Fruit fly (Drosophila melanogaster): Measurements from ENCODE around the gene His4r.

The His4r gene

dm6 chr3R:14631911-14632310 is 6.4 kb downstream of the His4r start:
- peak; percentile 10 for TF ChIP-seq D19A (tag; optimal IDR thresholded peaks at IDR 0.05)
- TF ChIP-seq gce (GFP tag; IDR thresholded peaks at IDR 0.05) = no peak
- TF ChIP-seq lola (GFP tag; optimal IDR thresholded peaks at IDR 0.05) = peak in 1 of 3 experiments; percentile 2
- TF ChIP-seq grau (tag; optimal IDR thresholded peaks at IDR 0.05) = no peak
- TF ChIP-seq CG14710 (tag; optimal IDR thresholded peaks at IDR 0.05) = peak; percentile 7
- peak; percentile 2 for TF ChIP-seq Oli (tag; optimal IDR thresholded peaks at IDR 0.05)
- no peak for TF ChIP-seq CG43689 (GFP tag; IDR thresholded peaks at IDR 0.05)
- no peak for TF ChIP-seq CG3407 (GFP tag; optimal IDR thresholded peaks at IDR 0.05)
- no peak for TF ChIP-seq Ptx1 (GFP tag; IDR thresholded peaks at IDR 0.05)
- no peak for TF ChIP-seq CG33557 (GFP tag; optimal IDR thresholded peaks at IDR 0.05)
- no peak for TF ChIP-seq schlank (tag; optimal IDR thresholded peaks at IDR 0.05)
- no peak for TF ChIP-seq CG1832 (GFP tag; optimal IDR thresholded peaks at IDR 0.05)
- TF ChIP-seq Blimp-1 (GFP tag; optimal IDR thresholded peaks at IDR 0.05) = peak; percentile 17
- no peak for TF ChIP-seq stwl (tag; optimal IDR thresholded peaks at IDR 0.05)
- peak; percentile 75 for TF ChIP-seq sens (GFP tag)
- peak; percentile 4 for TF ChIP-seq Ets65A (GFP tag)
- TF ChIP-seq ken (GFP tag; IDR thresholded peaks at IDR 0.05) = no peak
- TF ChIP-seq CG10979 (tag; optimal IDR thresholded peaks at IDR 0.05) = peak; percentile 20
- peak; percentile 26 for TF ChIP-seq dmrt11E (tag; optimal IDR thresholded peaks at IDR 0.05)
- TF ChIP-seq Med (GFP tag) = peak; percentile 52

dm6 chr3R:14642463-14642862 is 16.9 kb downstream of the His4r start, which contains the start of gene CG7886:
CG7886 (minus strand) TSS chr3R:14642563.
- TF ChIP-seq CG6813 (GFP tag; optimal IDR thresholded peaks at IDR 0.05) = no peak
- no peak for TF ChIP-seq CG33213 (GFP tag; optimal IDR thresholded peaks at IDR 0.05)
- no peak for TF ChIP-seq ind (GFP tag; optimal IDR thresholded peaks at IDR 0.05)
- no peak for TF ChIP-seq CG2889 (GFP tag; IDR thresholded peaks at IDR 0.05)
- TF ChIP-seq MESR4 (GFP tag; optimal IDR thresholded peaks at IDR 0.05) = no peak
- no peak for TF ChIP-seq CG16863 (GFP tag; optimal IDR thresholded peaks at IDR 0.05)

- TF ChIP-seq Doc3 (GFP tag; IDR thresholded peaks at IDR 0.05; ENCODE audit: partially characterized antibody) = no peak
- TF ChIP-seq chm (GFP tag; IDR thresholded peaks at IDR 0.05) = no peak
- TF ChIP-seq GATAe (GFP tag; conservative IDR thresholded peaks at IDR 0.05) = no peak
- no peak for TF ChIP-seq CG1832 (GFP tag; optimal IDR thresholded peaks at IDR 0.05)
- peak; percentile 26 for TF ChIP-seq CG12155 (GFP tag; optimal IDR thresholded peaks at IDR 0.05)
- TF ChIP-seq gsb-n (tag; optimal IDR thresholded peaks at IDR 0.05) = no peak
- TF ChIP-seq CG10543 (GFP tag; optimal IDR thresholded peaks at IDR 0.05) = no peak
- no peak for TF ChIP-seq tap (tag; optimal IDR thresholded peaks at IDR 0.05)
- no peak for TF ChIP-seq eve (GFP tag; optimal IDR thresholded peaks at IDR 0.05)
- TF ChIP-seq CG12942 (GFP tag; optimal IDR thresholded peaks at IDR 0.05) = no peak
- no peak for TF ChIP-seq CG2678 (tag; optimal IDR thresholded peaks at IDR 0.05)
- TF ChIP-seq CG32767 (GFP tag; IDR thresholded peaks at IDR 0.05) = no peak
- TF ChIP-seq nom (GFP tag; optimal IDR thresholded peaks at IDR 0.05) = peak; percentile 50
- TF ChIP-seq her (GFP tag; optimal IDR thresholded peaks at IDR 0.05) = no peak
- no peak for TF ChIP-seq rib (GFP tag; IDR thresholded peaks at IDR 0.05)
- TF ChIP-seq Scr (GFP tag; IDR thresholded peaks at IDR 0.05; ENCODE audit: partially characterized antibody) = no peak
- no peak for TF ChIP-seq inv (GFP tag; IDR thresholded peaks at IDR 0.05; ENCODE audit: partially characterized antibody)
- TF ChIP-seq CG15601 (tag; optimal IDR thresholded peaks at IDR 0.05) = no peak
- TF ChIP-seq bab2 (GFP tag; optimal IDR thresholded peaks at IDR 0.05) = peak; percentile 24
- no peak for TF ChIP-seq CG6813 (GFP tag; optimal IDR thresholded peaks at IDR 0.05)
- no peak for TF ChIP-seq Lim3 (GFP tag; IDR thresholded peaks at IDR 0.05)
- TF ChIP-seq amos (GFP tag; IDR thresholded peaks at IDR 0.05; ENCODE audit: partially characterized antibody) = no peak
- TF ChIP-seq Fer1 (GFP tag; optimal IDR thresholded peaks at IDR 0.05) = no peak
These were observed 24.0 kb downstream of the His4r start for dm6 chr3R:14649307-14650239.
